Worm (Caenorhabditis elegans) whole organism, dauer: ENCODE data around the gene F26D2.14.

Experiments
- unc-62 ChIP-seq: sonication (generic microtip); optimal IDR thresholded peaks from 2 replicates; lab custom pipeline; 2017; ENCODE audit warnings: missing biosample characterization, missing genetic modification reagents, missing genetic modification characterization

Gene F26D2.14

DNA sequence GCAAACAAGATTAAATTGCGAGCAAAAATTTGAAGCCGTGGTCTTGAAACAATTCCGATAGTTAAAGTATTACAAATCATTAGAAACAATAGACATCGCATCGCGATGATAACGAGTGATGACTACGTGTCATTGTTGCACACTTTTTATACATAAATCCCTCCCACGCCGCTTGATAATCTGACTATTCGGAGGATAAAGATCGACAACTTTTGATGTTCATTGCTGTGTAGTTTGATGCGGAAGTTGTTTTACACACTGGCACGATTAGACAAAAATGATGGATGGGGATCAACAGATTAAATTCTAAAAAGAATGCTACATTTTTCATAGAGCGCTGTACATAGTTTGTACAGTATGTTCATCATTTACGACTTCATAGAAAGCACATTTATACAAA is 43.6 kb downstream of the F26D2.14 start, which contains the start of gene T08G3.11:
Gene T08G3.11 (minus strand): TSS at position 101 of the 400 bp plus-strand sequence.
- TF ChIP-seq unc-62: no peak

DNA sequence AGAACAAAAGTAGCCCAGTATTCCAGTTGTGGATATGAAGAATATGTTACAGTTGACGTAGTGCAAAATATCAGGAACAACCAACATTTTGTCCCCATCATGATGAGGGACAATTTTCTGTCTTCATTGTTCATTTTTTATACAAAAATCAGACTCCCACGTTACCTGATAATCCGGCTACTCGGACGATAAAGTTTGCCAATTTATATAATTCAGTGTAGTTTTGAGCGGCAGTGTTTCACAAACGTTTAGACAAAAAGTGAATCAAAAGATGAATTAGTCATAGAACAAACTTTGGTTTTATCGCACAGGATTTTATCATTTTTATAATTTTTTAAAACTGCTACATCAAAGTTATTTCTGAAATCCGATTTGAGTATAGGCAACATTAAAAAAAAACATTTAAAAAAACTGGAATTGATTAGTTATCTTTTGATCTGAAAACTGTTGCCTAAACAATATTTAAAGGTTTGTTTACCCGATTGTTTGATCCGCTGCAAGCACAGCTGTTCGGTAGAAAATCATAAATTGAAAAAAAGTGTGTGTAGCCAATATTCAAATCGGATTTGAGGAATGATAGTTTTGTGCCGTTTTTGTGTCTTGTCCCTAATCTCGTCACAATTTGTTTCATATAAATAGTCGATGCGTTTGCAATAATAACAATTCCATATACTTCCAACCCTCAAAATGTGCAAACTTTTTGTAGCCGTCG is 45.4 kb downstream of the F26D2.14 start, which contains the start of the genes F57E7.4 and spig-6:
Gene F57E7.4 (minus strand): TSS at position 101 of the 712 bp plus-strand sequence.
Gene spig-6 (plus strand): TSS at position 662 of the 712 bp plus-strand sequence.
- no peak for TF ChIP-seq unc-62

DNA sequence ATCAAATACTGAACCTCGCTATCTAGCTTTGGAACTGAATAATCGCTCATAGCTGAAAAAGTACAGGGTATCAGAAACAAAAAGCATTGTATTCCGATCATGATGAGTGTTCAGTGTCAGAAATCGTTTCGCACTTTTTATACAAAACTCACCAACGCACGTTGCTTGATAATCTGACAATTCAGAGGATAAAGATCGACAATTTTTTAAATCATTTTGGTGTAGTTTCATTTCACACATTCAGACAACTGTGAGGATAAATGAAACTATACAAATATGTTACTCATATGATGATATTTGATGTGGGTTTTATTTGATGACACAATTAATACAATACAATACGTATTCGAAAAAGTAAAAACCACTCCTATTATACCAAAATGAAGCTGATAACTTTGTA is 47.4 kb downstream of the F26D2.14 start, which contains the start of gene F57E7.2:
Gene F57E7.2 (minus strand): TSS at position 101 of the 400 bp plus-strand sequence.
- TF ChIP-seq unc-62: no peak

DNA sequence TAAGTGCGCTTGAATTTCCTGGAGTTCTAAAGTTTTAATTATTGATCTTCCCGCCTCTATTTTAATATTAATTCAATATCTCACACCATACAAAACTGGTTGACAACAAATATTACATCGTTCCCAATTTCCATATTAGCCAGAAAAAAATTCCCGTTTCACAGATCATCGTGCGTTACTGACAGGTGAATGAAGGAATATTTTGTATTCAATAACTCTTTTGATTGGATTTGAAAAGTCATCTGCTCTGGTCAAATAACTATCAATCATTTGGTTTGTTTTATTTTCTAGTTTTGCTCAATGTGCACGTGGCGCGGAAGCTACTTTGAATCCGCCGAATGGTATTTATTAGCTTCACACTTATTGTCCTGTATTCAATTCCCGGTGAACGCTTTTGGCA is 48.0 kb downstream of the F26D2.14 start, which contains the start of gene srh-139:
Gene srh-139 (plus strand): TSS at position 301 of the 400 bp plus-strand sequence.
- no peak for TF ChIP-seq unc-62
